Fruit fly (Drosophila melanogaster) whole organism, embryonic: Measurements from ENCODE around the gene CG7016.
A peak's percentile ranks its signal among the peaks of the same experiment; 100 is the strongest.

Experiments used
- Bdp1 ChIP-seq: fragments of 200-800 bp; sonication (Bioruptor generic); optimal IDR thresholded peaks from 3 replicates; lab custom pipeline; 2016; ENCODE audit warnings: missing biosample characterization, missing genetic modification characterization
- CG1233 ChIP-seq: fragments of 200-800 bp; sonication (Bioruptor generic); optimal IDR thresholded peaks from 4 replicates; lab custom pipeline; 2018; ENCODE audit warnings: missing biosample characterization, mild to moderate bottlenecking, missing genetic modification characterization
- CG14441 ChIP-seq: fragments of 200-800 bp; sonication (Bioruptor generic); IDR thresholded peaks from 2 replicates; pipeline ENCODE4 v1.3.6; 2022; ENCODE audit warnings: missing biosample characterization, missing genetic modification characterization
- CG14710 ChIP-seq: fragments of 200-800 bp; sonication (Bioruptor generic); optimal IDR thresholded peaks from 3 replicates; lab custom pipeline; 2019; ENCODE audit warnings: missing biosample characterization, mild to moderate bottlenecking, missing genetic modification characterization, moderate library complexity
- CG15696 ChIP-seq: fragments of 200-800 bp; sonication (Bioruptor generic); optimal IDR thresholded peaks from 2 replicates; lab custom pipeline; 2019; ENCODE audit warnings: missing biosample characterization, mild to moderate bottlenecking, missing genetic modification characterization, moderate library complexity
- CG18599 ChIP-seq: fragments of 200-800 bp; sonication (Bioruptor generic); optimal IDR thresholded peaks from 3 replicates; lab custom pipeline; 2017; ENCODE audit warnings: missing biosample characterization, missing genetic modification characterization, mild to moderate bottlenecking, moderate library complexity, missing genetic modification reagents
- CG18619 ChIP-seq: fragments of 200-800 bp; sonication (Bioruptor generic); optimal IDR thresholded peaks from 3 replicates; lab custom pipeline; 2017; ENCODE audit warnings: missing biosample characterization, mild to moderate bottlenecking, missing genetic modification characterization
- CG33557 ChIP-seq: fragments of 200-800 bp; sonication (Bioruptor generic); optimal IDR thresholded peaks from 2 replicates; lab custom pipeline; 2019; ENCODE audit warnings: missing biosample characterization, mild to moderate bottlenecking, missing genetic modification characterization, moderate library complexity
- CG34376 ChIP-seq: fragments of 200-800 bp; sonication (Bioruptor generic); optimal IDR thresholded peaks from 2 replicates; lab custom pipeline; 2018; ENCODE audit warnings: missing biosample characterization, mild to moderate bottlenecking, missing genetic modification characterization
- CG3726 ChIP-seq: fragments of 200-800 bp; sonication (Bioruptor generic); IDR thresholded peaks from 3 replicates; pipeline ENCODE4, ENCODE4 v1.3.6; 2022; ENCODE audit warnings: missing biosample characterization, missing genetic modification characterization
- CG4328 ChIP-seq: fragments of 200-800 bp; sonication (Bioruptor generic); optimal IDR thresholded peaks from 3 replicates; lab custom pipeline; 2017; ENCODE audit warnings: missing biosample characterization, missing genetic modification reagents, missing genetic modification characterization
- CG6765 ChIP-seq: fragments of 200-800 bp; sonication (Bioruptor generic); optimal IDR thresholded peaks from 3 replicates; lab custom pipeline; 2017; ENCODE audit warnings: missing biosample characterization, mild to moderate bottlenecking, missing genetic modification characterization
- CG7556 ChIP-seq: fragments of 200-800 bp; sonication (Bioruptor generic); optimal IDR thresholded peaks from 2 replicates; lab custom pipeline; 2017; ENCODE audit warnings: missing biosample characterization, mild to moderate bottlenecking, missing genetic modification characterization
- CG7839 ChIP-seq: fragments of 200-800 bp; sonication (Bioruptor generic); optimal IDR thresholded peaks from 3 replicates; lab custom pipeline; 2018; ENCODE audit warnings: missing biosample characterization, mild to moderate bottlenecking, missing genetic modification characterization, moderate library complexity
- CG8924 ChIP-seq: fragments of 200-800 bp; optimal IDR thresholded peaks from 3 replicates; lab custom pipeline; 2019; ENCODE audit warnings: missing biosample characterization, mild to moderate bottlenecking, missing genetic modification characterization, moderate library complexity
- CG9437 ChIP-seq: fragments of 200-800 bp; sonication (Bioruptor generic); optimal IDR thresholded peaks from 2 replicates; lab custom pipeline; 2018; ENCODE audit warnings: missing biosample characterization, mild to moderate bottlenecking, missing genetic modification characterization
- CG9727 ChIP-seq: fragments of 200-800 bp; sonication (Bioruptor generic); optimal IDR thresholded peaks from 3 replicates; lab custom pipeline; 2017; ENCODE audit warnings: missing biosample characterization, mild to moderate bottlenecking, missing genetic modification characterization
- Chrac-16 ChIP-seq: fragments of 200-800 bp; sonication (Bioruptor generic); optimal IDR thresholded peaks from 3 replicates; lab custom pipeline; 2016; ENCODE audit warnings: missing biosample characterization, missing genetic modification characterization
- CoRest ChIP-seq: fragments of 200-800 bp; sonication (Bioruptor generic); optimal IDR thresholded peaks from 3 replicates; lab custom pipeline; 2018; ENCODE audit warnings: missing biosample characterization, mild to moderate bottlenecking, missing genetic modification characterization, moderate library complexity
- Dbx ChIP-seq: fragments of 200-800 bp; sonication (Bioruptor generic); IDR thresholded peaks from 3 replicates; pipeline ENCODE4 v1.3.6; 2022; ENCODE audit warnings: missing biosample characterization, missing genetic modification characterization
- Dfd ChIP-seq, 2 experiments: fragments of >200 bp; optimal IDR thresholded peaks; 2 replicates each; lab custom pipeline; 2017; ENCODE audit warnings: missing biosample characterization in 2 of 2, missing genetic modification characterization in 2 of 2
- Dll ChIP-seq: fragments of 200-800 bp; sonication (Bioruptor generic); IDR thresholded peaks from 4 replicates; pipeline ENCODE4 v1.3.6; 2022; ENCODE audit warnings: missing biosample characterization, missing genetic modification characterization; ENCODE audit not compliant: partially characterized antibody
- HLHmδ ChIP-seq: fragments of 200-800 bp; sonication (Bioruptor generic); optimal IDR thresholded peaks from 2 replicates; lab custom pipeline; 2018; ENCODE audit warnings: missing biosample characterization, mild to moderate bottlenecking, missing genetic modification characterization, moderate library complexity
- HmgZ ChIP-seq: fragments of 200-800 bp; sonication (Bioruptor generic); optimal IDR thresholded peaks from 2 replicates; lab custom pipeline; 2018; ENCODE audit warnings: missing biosample characterization, mild to moderate bottlenecking, missing genetic modification characterization
- Hmr ChIP-seq: fragments of 200-800 bp; sonication (Bioruptor generic); optimal IDR thresholded peaks from 3 replicates; lab custom pipeline; 2017; ENCODE audit warnings: mild to moderate bottlenecking, missing biosample characterization, missing genetic modification reagents, missing genetic modification characterization
- Hsf ChIP-seq: fragments of 200-800 bp; sonication (Bioruptor generic); optimal IDR thresholded peaks from 3 replicates; lab custom pipeline; 2016; ENCODE audit warnings: missing biosample characterization, missing genetic modification characterization
- MBD-R2 ChIP-seq: fragments of 200-800 bp; sonication (Bioruptor generic); IDR thresholded peaks from 2 replicates; pipeline ENCODE4 v1.3.6; 2022; ENCODE audit warnings: missing biosample characterization, missing genetic modification characterization
- Meics ChIP-seq: fragments of 200-800 bp; sonication (Bioruptor generic); optimal IDR thresholded peaks from 2 replicates; lab custom pipeline; 2017; ENCODE audit warnings: missing biosample characterization, mild to moderate bottlenecking, missing genetic modification characterization
- Ptx1 ChIP-seq: fragments of 200-800 bp; sonication (Bioruptor generic); IDR thresholded peaks from 2 replicates; pipeline ENCODE4 v1.3.6; 2022; ENCODE audit warnings: missing biosample characterization, missing genetic modification characterization
- Rx ChIP-seq: fragments of 200-800 bp; sonication (Bioruptor generic); IDR thresholded peaks from 2 replicates; pipeline ENCODE4 v1.3.6; 2022; ENCODE audit warnings: missing biosample characterization, missing genetic modification characterization
- Six4 ChIP-seq: fragments of 200-800 bp; sonication (Bioruptor generic); optimal IDR thresholded peaks from 2 replicates; lab custom pipeline; 2016; ENCODE audit warnings: missing biosample characterization, missing genetic modification characterization
- ara ChIP-seq: fragments of 200-800 bp; sonication (Bioruptor generic); IDR thresholded peaks from 2 replicates; pipeline ENCODE4 v1.3.6; 2022; ENCODE audit warnings: missing biosample characterization, missing genetic modification characterization
- cas ChIP-seq: fragments of 200-800 bp; sonication (Bioruptor generic); IDR thresholded peaks from 2 replicates; pipeline ENCODE4 v1.3.6; 2022; ENCODE audit warnings: missing biosample characterization, missing genetic modification characterization
- esg ChIP-seq: fragments of 200-800 bp; sonication (Bioruptor generic); conservative IDR thresholded peaks from 2 replicates; pipeline ENCODE4 v1.3.6; 2022; ENCODE audit warnings: missing biosample characterization, missing genetic modification characterization
- ewg ChIP-seq: fragments of 200-800 bp; sonication (Bioruptor generic); optimal IDR thresholded peaks from 3 replicates; lab custom pipeline; 2017; ENCODE audit warnings: mild to moderate bottlenecking, missing biosample characterization, missing genetic modification reagents, missing genetic modification characterization
- grau ChIP-seq: fragments of 200-800 bp; optimal IDR thresholded peaks from 3 replicates; lab custom pipeline; 2019; ENCODE audit warnings: missing biosample characterization, mild to moderate bottlenecking, missing genetic modification characterization, moderate library complexity
- jigr1 ChIP-seq: fragments of 200-800 bp; sonication (Bioruptor generic); IDR thresholded peaks from 3 replicates; pipeline ENCODE4 v1.3.6; 2022; ENCODE audit warnings: missing biosample characterization, missing genetic modification characterization
- ken ChIP-seq: fragments of 200-800 bp; sonication (Bioruptor generic); IDR thresholded peaks from 3 replicates; pipeline ENCODE4 v1.3.6; 2022; ENCODE audit warnings: missing biosample characterization, missing genetic modification characterization
- klu ChIP-seq: fragments of 200-800 bp; sonication (Bioruptor generic); IDR thresholded peaks from 2 replicates; pipeline ENCODE4 v1.3.6; 2022; ENCODE audit warnings: missing biosample characterization, missing genetic modification characterization
- nmo ChIP-seq: fragments of 200-800 bp; sonication (Bioruptor generic); optimal IDR thresholded peaks from 2 replicates; lab custom pipeline; 2018; ENCODE audit warnings: missing biosample characterization, mild to moderate bottlenecking, missing genetic modification characterization, moderate library complexity
- peb ChIP-seq: fragments of 200-800 bp; sonication (Bioruptor generic); IDR thresholded peaks from 2 replicates; pipeline ENCODE4 v1.3.6; 2022; ENCODE audit warnings: missing biosample characterization, missing genetic modification characterization
- prd ChIP-seq, 3 experiments: fragments of >200 bp in 2 of 3; fragments of 200-800 bp in 1 of 3; sonication (Bioruptor generic) in 1 of 3; optimal IDR thresholded peaks in 2 of 3; IDR thresholded peaks in 1 of 3; 2 replicates in 2 of 3; 3 replicates in 1 of 3; pipeline versions ENCODE4 v1.3.6 to Lab custom; 2017 to 2022; ENCODE audit warnings: missing biosample characterization in 1 of 3, missing genetic modification characterization in 1 of 3
- seq ChIP-seq: fragments of 200-800 bp; sonication (Bioruptor generic); IDR thresholded peaks from 2 replicates; pipeline ENCODE4 v1.3.6; 2022; ENCODE audit warnings: missing biosample characterization, missing genetic modification characterization
- sisA ChIP-seq: fragments of 200-800 bp; sonication (Bioruptor generic); IDR thresholded peaks from 2 replicates; pipeline ENCODE4 v1.3.6; 2022; ENCODE audit warnings: missing biosample characterization, missing genetic modification characterization
- ssp ChIP-seq: fragments of 200-800 bp; sonication (Bioruptor generic); IDR thresholded peaks from 2 replicates; pipeline ENCODE4 v1.3.6; 2022; ENCODE audit warnings: missing biosample characterization, missing genetic modification characterization
- stc ChIP-seq: fragments of 200-800 bp; sonication (Bioruptor generic); IDR thresholded peaks from 2 replicates; pipeline ENCODE4 v1.3.6; 2022; ENCODE audit warnings: missing biosample characterization, missing genetic modification characterization
- tin ChIP-seq: fragments of 200-800 bp; sonication (Bioruptor generic); optimal IDR thresholded peaks from 3 replicates; lab custom pipeline; 2016; ENCODE audit warnings: missing biosample characterization, missing genetic modification characterization
- tll ChIP-seq, 2 experiments: fragments of 200-800 bp in 1 of 2; fragments of >200 bp in 1 of 2; sonication (Bioruptor generic) in 1 of 2; optimal IDR thresholded peaks; 2 replicates each; lab custom pipeline; 2017 to 2019; ENCODE audit warnings: missing biosample characterization in 2 of 2, missing genetic modification characterization in 2 of 2, mild to moderate bottlenecking in 1 of 2, moderate library complexity in 1 of 2
- tx ChIP-seq: fragments of 200-800 bp; sonication (Bioruptor generic); optimal IDR thresholded peaks from 2 replicates; lab custom pipeline; 2016; ENCODE audit warnings: missing biosample characterization, missing genetic modification characterization
- z ChIP-seq: fragments of 200-800 bp; sonication (Bioruptor generic); IDR thresholded peaks from 3 replicates; pipeline ENCODE4 v1.3.6; 2022; ENCODE audit warnings: missing biosample characterization, missing genetic modification characterization

Gene CG7016

dm6 chr3R:24829887-24830351 is 32.8 kb upstream of the CG7016 start, which contains the start of the genes Kaz and CG43273 (continued):
- no peak for TF ChIP-seq CG7556 (GFP tag; lab: Kevin White, UChicago)
- no peak for TF ChIP-seq CG14441 (GFP tag; lab: Robert Waterston, UW)
- no peak for TF ChIP-seq CG7839 (tag; lab: Kevin White, UChicago)
- TF ChIP-seq esg (GFP tag; lab: Robert Waterston, UW) = peak; percentile 25; the same call in 1 of the 2 replicates
- TF ChIP-seq Hmr (GFP tag; lab: Kevin White, UChicago) = peak; percentile 42
- no peak for TF ChIP-seq jigr1 (GFP tag; lab: Robert Waterston, UW)
- TF ChIP-seq tin (GFP tag; lab: Kevin White, UChicago) = peak; percentile 52
- peak; percentile 67 for TF ChIP-seq CG18599 (GFP tag; lab: Kevin White, UChicago)
- TF ChIP-seq cas (GFP tag; lab: Robert Waterston, UW) = no peak
- TF ChIP-seq seq (GFP tag; lab: Robert Waterston, UW) = no peak
- no peak for TF ChIP-seq HLHmδ (GFP tag; lab: Kevin White, UChicago)
- no peak for TF ChIP-seq Rx
- peak; percentile 23 for TF ChIP-seq CG4328 (GFP tag; lab: Kevin White, UChicago)
- TF ChIP-seq Dfd (GFP tag; optimal IDR thresholded peaks at IDR 0.05; lab: Kevin White, UChicago) = no peak
- peak; percentile 82 for TF ChIP-seq MBD-R2 (GFP tag; lab: Robert Waterston, UW)
- peak; percentile 22 for TF ChIP-seq CG1233 (GFP tag; lab: Kevin White, UChicago)
- no peak for TF ChIP-seq prd (optimal IDR thresholded peaks at IDR 0.05; lab: Kevin White, UChicago)
- peak; percentile 64; the same call in 2 of the 3 replicates for TF ChIP-seq prd (GFP tag; IDR thresholded peaks at IDR 0.05; lab: Robert Waterston, UW)
- no peak for TF ChIP-seq CG6765 (GFP tag; lab: Kevin White, UChicago)
- peak; percentile 37; the same call in 1 of the 2 replicates for TF ChIP-seq peb
- 0 out of 2 replicates have a peak, but pooled peaks have one; percentile 27 for TF ChIP-seq ssp (GFP tag; lab: Robert Waterston, UW)
- TF ChIP-seq Hsf = peak; percentile 42
- TF ChIP-seq HmgZ (tag; lab: Kevin White, UChicago) = peak; percentile 74
- TF ChIP-seq CG14710 (tag; lab: Kevin White, UChicago) = peak; percentile 81
- TF ChIP-seq tll (GFP tag; optimal IDR thresholded peaks at IDR 0.05; lab: Kevin White, UChicago) = peak in 1 of 2 experiments; percentile 28
- peak; percentile 75 for TF ChIP-seq Ptx1 (GFP tag; lab: Robert Waterston, UW)
- no peak for TF ChIP-seq tx (GFP tag; lab: Kevin White, UChicago)
- 0 out of 2 replicates have a peak, but pooled peaks have one; percentile 11 for TF ChIP-seq stc (GFP tag; lab: Robert Waterston, UW)
- no peak for TF ChIP-seq grau (tag; lab: Kevin White, UChicago)
- TF ChIP-seq CG9437 = peak; percentile 25
- peak; percentile 58 for TF ChIP-seq Meics
- TF ChIP-seq Bdp1 (GFP tag; lab: Kevin White, UChicago) = no peak
- peak; percentile 40 for TF ChIP-seq Six4
- TF ChIP-seq CG8924 (tag; lab: Kevin White, UChicago) = peak; percentile 74
- peak; percentile 79 for TF ChIP-seq CoRest (tag; lab: Kevin White, UChicago)
- TF ChIP-seq CG33557 (GFP tag; lab: Kevin White, UChicago) = peak; percentile 55
- TF ChIP-seq klu (GFP tag; lab: Robert Waterston, UW) = peak; percentile 30; the same call in 1 of the 2 replicates
- TF ChIP-seq CG34376 (GFP tag; lab: Kevin White, UChicago) = peak; percentile 14
- TF ChIP-seq Dll (GFP tag; lab: Robert Waterston, UW) = 0 out of 4 replicates have a peak, but pooled peaks have one; percentile 25
- TF ChIP-seq CG9727 (GFP tag; lab: Kevin White, UChicago) = peak; percentile 32
- peak; percentile 59 for TF ChIP-seq Chrac-16 (GFP tag; lab: Kevin White, UChicago)
- peak; percentile 83 for TF ChIP-seq nmo (GFP tag; lab: Kevin White, UChicago)
- TF ChIP-seq CG18619 (GFP tag; lab: Kevin White, UChicago) = peak; percentile 36
- TF ChIP-seq ken (GFP tag; lab: Robert Waterston, UW) = peak; percentile 57; the same call in 2 of the 3 replicates
- peak; percentile 54 for TF ChIP-seq ewg (GFP tag; lab: Kevin White, UChicago)
- TF ChIP-seq ara (GFP tag; lab: Robert Waterston, UW) = no peak
- peak; percentile 67 for TF ChIP-seq CG15696 (tag; lab: Kevin White, UChicago)
- no peak for TF ChIP-seq CG3726 (GFP tag; lab: Robert Waterston, UW)
- no peak for TF ChIP-seq z (GFP tag; lab: Robert Waterston, UW)
- TF ChIP-seq Dbx (GFP tag; lab: Robert Waterston, UW) = no peak
- TF ChIP-seq sisA (GFP tag; lab: Robert Waterston, UW) = peak; percentile 5; the same call in 1 of the 2 replicates
